Worm (Caenorhabditis elegans): ENCODE measurements around the gene F35H12.6.
A peak's percentile ranks its signal among the peaks of the same experiment; 100 is the strongest.

F35H12.6 gene

ce11 chrX:952557-953083 lies 39.5 kb downstream of the F35H12.6 start:
- TF ChIP-seq him-1 (tag; optimal IDR thresholded peaks at IDR 0.05) (no peak), W03F9.2 (tag; optimal IDR thresholded peaks at IDR 0.05) (no peak), dao-5 (tag; optimal IDR thresholded peaks at IDR 0.05) (no peak)

ce11 chrX:954499-955061 lies 41.5 kb downstream of the F35H12.6 start, which contains the start of gene apm-3:
apm-3 (plus strand) TSS chrX:954975.
- TF ChIP-seq him-1 (tag; optimal IDR thresholded peaks at IDR 0.05) (no peak), W03F9.2 (tag; optimal IDR thresholded peaks at IDR 0.05) (peak; percentile 2)

DNA sequence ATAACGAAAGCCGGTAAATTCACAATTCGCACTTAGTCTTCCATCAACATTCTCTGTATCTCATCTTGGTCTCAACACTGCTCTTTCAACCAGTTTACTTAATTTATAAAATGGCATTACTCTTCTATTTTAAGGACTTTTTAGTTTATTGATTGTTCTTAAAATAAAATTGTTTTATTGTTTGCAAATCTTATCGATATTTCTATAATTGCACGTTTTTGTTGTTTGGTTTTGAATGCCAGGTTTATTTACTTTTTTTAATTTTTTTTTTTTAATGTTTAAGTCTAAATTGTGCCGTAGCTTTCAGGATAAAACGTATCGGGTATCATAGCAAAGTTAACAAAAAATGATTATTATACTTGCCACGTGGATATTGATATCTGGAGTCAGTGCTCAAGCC lies 44.5 kb downstream of the F35H12.6 start, which contains the start of gene chil-10:
Gene chil-10 (plus strand): TSS at position 301 of the 400 bp plus-strand sequence.
- TF ChIP-seq him-1 (tag; optimal IDR thresholded peaks at IDR 0.05) (no peak), W03F9.2 (tag; optimal IDR thresholded peaks at IDR 0.05) (no peak)

ce11 chrX:960139-960538 lies 47.0 kb downstream of the F35H12.6 start:
- TF ChIP-seq him-1 (tag; optimal IDR thresholded peaks at IDR 0.05) (no peak), W03F9.2 (tag; optimal IDR thresholded peaks at IDR 0.05) (no peak), dao-5 (tag; optimal IDR thresholded peaks at IDR 0.05) (no peak)

DNA sequence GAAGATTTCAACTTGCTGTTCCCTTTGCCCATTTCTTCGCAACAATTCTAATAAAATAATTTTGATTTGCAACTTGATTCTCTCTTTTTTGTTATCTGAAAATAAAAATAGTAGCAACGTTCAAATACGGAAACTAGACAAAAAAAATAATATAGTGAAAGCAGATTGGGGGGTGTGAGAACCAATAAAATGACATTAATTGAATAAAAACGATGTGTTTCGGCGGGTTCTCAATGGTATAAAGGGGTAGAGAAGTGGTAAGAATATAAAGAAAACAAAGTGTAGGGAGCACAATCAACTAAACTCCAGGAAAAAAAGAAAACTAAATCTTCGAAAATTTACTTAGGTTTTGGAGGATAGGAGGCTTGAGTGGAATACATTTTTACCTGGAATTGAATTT lies 50.1 kb downstream of the F35H12.6 start, which contains the start of gene ncs-1:
Gene ncs-1 (minus strand): TSS at position 101 of the 400 bp plus-strand sequence.
- TF ChIP-seq him-1 (tag; optimal IDR thresholded peaks at IDR 0.05) (no peak), W03F9.2 (tag; optimal IDR thresholded peaks at IDR 0.05) (no peak), dao-5 (tag; optimal IDR thresholded peaks at IDR 0.05) (no peak)
